Fruit fly (Drosophila melanogaster) whole organism, adult: ENCODE data around the gene Cmpk.

Experiments used
- CG11617 ChIP-seq: fragments of 200-800 bp; sonication (Bioruptor generic); optimal IDR thresholded peaks from 2 replicates; lab custom pipeline; 2017; ENCODE audit warnings: mild to moderate bottlenecking, missing biosample characterization, missing genetic modification reagents, missing genetic modification characterization
- CG12768 ChIP-seq: fragments of 200-800 bp; sonication (Bioruptor generic); optimal IDR thresholded peaks from 2 replicates; lab custom pipeline; 2017; ENCODE audit warnings: missing biosample characterization, missing genetic modification characterization, mild to moderate bottlenecking, moderate library complexity, missing genetic modification reagents
- CG14711 ChIP-seq: fragments of 200-800 bp; sonication (Bioruptor generic); optimal IDR thresholded peaks from 2 replicates; lab custom pipeline; 2018; ENCODE audit warnings: missing biosample characterization, mild to moderate bottlenecking, missing genetic modification characterization, moderate library complexity
- CG1620 ChIP-seq: fragments of 200-800 bp; sonication (Bioruptor generic); optimal IDR thresholded peaks from 2 replicates; lab custom pipeline; 2016; ENCODE audit warnings: missing biosample characterization, missing genetic modification characterization
- CG33017 ChIP-seq: fragments of 200-800 bp; sonication (Bioruptor generic); optimal IDR thresholded peaks from 2 replicates; lab custom pipeline; 2018; ENCODE audit warnings: missing biosample characterization, mild to moderate bottlenecking, missing genetic modification characterization, moderate library complexity
- CG5204 ChIP-seq: fragments of 200-800 bp; sonication (Bioruptor generic); optimal IDR thresholded peaks from 2 replicates; lab custom pipeline; 2016; ENCODE audit warnings: missing biosample characterization, missing genetic modification characterization
- CG7045 ChIP-seq: fragments of 200-800 bp; sonication (Bioruptor generic); optimal IDR thresholded peaks from 2 replicates; lab custom pipeline; 2017; ENCODE audit warnings: missing biosample characterization, mild to moderate bottlenecking, missing genetic modification characterization
- CG7101 ChIP-seq: fragments of 200-800 bp; sonication (Bioruptor generic); optimal IDR thresholded peaks from 2 replicates; lab custom pipeline; 2018; ENCODE audit warnings: missing biosample characterization, mild to moderate bottlenecking, missing genetic modification characterization, moderate library complexity
- Clk ChIP-seq: fragments of 200-800 bp; sonication (Bioruptor generic); optimal IDR thresholded peaks from 2 replicates; lab custom pipeline; 2017; ENCODE audit warnings: missing biosample characterization, missing genetic modification characterization
- Crg-1 ChIP-seq: fragments of 200-800 bp; sonication (Bioruptor generic); optimal IDR thresholded peaks from 2 replicates; lab custom pipeline; 2016; ENCODE audit warnings: missing biosample characterization, missing genetic modification characterization
- Hr96 ChIP-seq: fragments of 200-800 bp; sonication (Bioruptor generic); optimal IDR thresholded peaks from 2 replicates; lab custom pipeline; 2016; ENCODE audit warnings: missing biosample characterization, missing genetic modification characterization
- Mnt ChIP-seq: fragments of 200-800 bp; sonication (Bioruptor generic); optimal IDR thresholded peaks from 2 replicates; lab custom pipeline; 2016; ENCODE audit warnings: missing biosample characterization, mild to moderate bottlenecking, missing genetic modification characterization
- bab1 ChIP-seq: fragments of 200-800 bp; sonication (Bioruptor generic); optimal IDR thresholded peaks from 3 replicates; lab custom pipeline; 2019; ENCODE audit warnings: missing biosample characterization, mild to moderate bottlenecking, missing genetic modification characterization, moderate library complexity
- cic ChIP-seq: fragments of 200-800 bp; sonication (Bioruptor generic); optimal IDR thresholded peaks from 2 replicates; lab custom pipeline; 2017; ENCODE audit warnings: missing biosample characterization, mild to moderate bottlenecking, missing genetic modification characterization, moderate library complexity
- cnc ChIP-seq, 2 experiments: fragments of >200 bp; optimal IDR thresholded peaks; 2 replicates each; lab custom pipeline; 2017
- kay ChIP-seq: fragments of 200-800 bp; sonication (Bioruptor generic); peaks from one replicate; lab custom pipeline; 2016; ENCODE audit warnings: missing biosample characterization, missing genetic modification characterization, borderline replicate concordance
- ovo ChIP-seq: fragments of 200-800 bp; sonication (Bioruptor generic); optimal IDR thresholded peaks from 2 replicates; lab custom pipeline; 2016; ENCODE audit warnings: missing biosample characterization, missing genetic modification characterization
- pad ChIP-seq: fragments of 200-800 bp; sonication (Bioruptor generic); optimal IDR thresholded peaks from 3 replicates; lab custom pipeline; 2017; ENCODE audit warnings: missing biosample characterization, missing genetic modification characterization, mild to moderate bottlenecking, moderate library complexity, missing genetic modification reagents
- tj ChIP-seq: fragments of 200-800 bp; sonication (Bioruptor generic); optimal IDR thresholded peaks from 3 replicates; lab custom pipeline; 2017; ENCODE audit warnings: missing biosample characterization, mild to moderate bottlenecking, missing genetic modification characterization, moderate library complexity
- toe ChIP-seq: fragments of 200-800 bp; sonication (Bioruptor generic); optimal IDR thresholded peaks from 2 replicates; lab custom pipeline; 2016; ENCODE audit warnings: missing biosample characterization, missing genetic modification characterization

Cmpk gene

DNA sequence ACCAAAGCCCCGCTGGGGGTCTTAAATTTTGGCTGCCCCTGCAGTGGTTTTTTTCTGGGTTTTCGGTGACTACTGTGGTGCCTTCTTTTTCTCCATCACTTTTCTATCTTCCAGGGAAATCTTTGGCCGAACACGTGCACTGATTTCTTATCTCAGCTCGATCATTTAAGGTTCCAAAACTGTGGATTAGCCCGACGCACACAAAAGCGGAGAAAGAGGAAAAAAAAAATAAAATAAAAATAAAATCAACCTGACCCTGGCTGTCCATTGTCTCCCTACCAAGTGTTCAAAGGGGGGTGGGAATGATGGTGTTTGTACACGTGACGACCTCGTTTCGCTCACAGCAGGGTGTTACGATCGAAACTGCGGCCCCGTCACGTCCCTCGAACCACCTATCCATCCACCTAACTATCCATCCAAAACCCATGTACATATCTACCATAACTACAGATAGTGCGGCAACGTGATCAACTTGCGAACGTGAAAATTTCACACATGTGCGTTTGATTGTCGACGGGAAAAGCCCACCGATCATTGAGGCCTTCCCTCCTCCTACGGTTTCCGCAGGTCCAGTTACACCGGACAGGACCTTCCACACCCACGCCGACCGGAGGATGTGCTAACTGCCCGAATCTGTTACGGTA is 28.5 kb downstream of the Cmpk start:
- TF ChIP-seq ovo (GFP tag; lab: Kevin White, UChicago) (no peak), Crg-1 (no peak), CG7045 (GFP tag; lab: Kevin White, UChicago) (no peak), Hr96 (GFP tag; lab: Kevin White, UChicago) (no peak), CG7101 (no peak), bab1 (GFP tag; lab: Kevin White, UChicago) (no peak), CG14711 (tag; lab: Kevin White, UChicago) (no peak), CG11617 (GFP tag; lab: Kevin White, UChicago) (no peak), Mnt (GFP tag; lab: Kevin White, UChicago) (no peak)

DNA sequence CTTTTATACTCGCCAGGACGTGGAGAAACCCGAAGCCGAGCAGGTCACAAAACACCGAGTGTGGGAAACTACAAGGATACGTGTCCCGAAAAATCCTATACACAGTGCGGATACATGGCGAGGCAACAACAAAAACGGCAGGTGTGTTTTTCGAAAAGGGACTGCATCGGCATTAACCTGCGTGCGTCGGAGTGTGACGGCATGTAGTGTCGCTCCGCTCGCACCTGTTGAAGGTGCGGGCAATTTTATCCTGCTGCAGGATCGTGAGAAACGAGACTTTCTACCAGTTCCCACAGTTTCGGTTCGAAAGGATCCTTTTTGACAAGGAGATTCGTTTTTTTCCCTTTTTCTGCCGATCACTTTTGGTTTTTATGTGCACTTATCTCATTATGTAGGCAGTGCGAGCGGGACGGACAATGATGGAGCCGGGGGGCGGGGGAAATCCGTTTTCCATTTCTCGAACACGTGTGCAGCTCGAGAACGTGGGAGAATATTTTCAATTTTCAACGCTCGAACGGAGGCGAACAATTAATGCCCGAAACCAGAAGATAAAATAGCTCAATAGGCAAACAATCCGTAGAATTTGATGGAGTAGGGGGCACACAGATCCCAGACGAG is 30.5 kb downstream of the Cmpk start:
- TF ChIP-seq CG7101 (no peak), toe (GFP tag; lab: Kevin White, UChicago) (no peak), tj (no peak), CG11617 (GFP tag; lab: Kevin White, UChicago) (no peak), Clk (GFP tag; lab: Kevin White, UChicago) (no peak), CG33017 (tag; lab: Kevin White, UChicago) (no peak), kay (GFP tag; lab: Kevin White, UChicago) (no peak), Mnt (GFP tag; lab: Kevin White, UChicago) (no peak), cnc (optimal IDR thresholded peaks at IDR 0.05; lab: Kevin White, UChicago) (no peak), bab1 (GFP tag; lab: Kevin White, UChicago) (no peak), CG1620 (GFP tag; lab: Kevin White, UChicago) (no peak), Hr96 (GFP tag; lab: Kevin White, UChicago) (no peak), cic (GFP tag; lab: Kevin White, UChicago) (no peak), CG7045 (GFP tag; lab: Kevin White, UChicago) (no peak), CG14711 (tag; lab: Kevin White, UChicago) (no peak), ovo (GFP tag; lab: Kevin White, UChicago) (no peak), pad (GFP tag; lab: Kevin White, UChicago) (no peak), CG5204 (GFP tag; lab: Kevin White, UChicago) (no peak), Crg-1 (no peak)

DNA sequence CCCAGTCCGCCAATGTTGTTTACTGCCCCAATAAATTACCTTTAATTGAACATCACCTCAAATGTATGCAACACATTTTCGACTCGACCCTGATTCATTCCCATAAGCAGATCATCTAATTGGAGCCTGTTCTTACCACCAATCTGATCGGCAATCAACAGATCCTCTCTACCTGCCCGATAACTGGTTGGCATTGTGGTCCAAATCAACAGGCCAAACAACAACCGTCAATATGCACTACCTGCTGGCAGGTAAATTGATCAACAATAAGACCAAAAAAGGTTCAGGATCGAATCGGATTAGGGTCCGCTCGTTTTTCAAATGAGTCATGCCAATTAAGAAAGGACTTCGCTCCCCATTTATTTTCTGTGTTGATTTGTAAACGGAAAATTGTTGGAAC is 32.0 kb downstream of the Cmpk start:
- TF ChIP-seq CG14711 (tag; lab: Kevin White, UChicago) (no peak), Mnt (GFP tag; lab: Kevin White, UChicago) (no peak), CG7045 (GFP tag; lab: Kevin White, UChicago) (no peak), CG5204 (GFP tag; lab: Kevin White, UChicago) (no peak), bab1 (GFP tag; lab: Kevin White, UChicago) (no peak), CG1620 (GFP tag; lab: Kevin White, UChicago) (no peak), CG11617 (GFP tag; lab: Kevin White, UChicago) (no peak), cic (GFP tag; lab: Kevin White, UChicago) (no peak), Crg-1 (no peak), ovo (GFP tag; lab: Kevin White, UChicago) (no peak)

DNA sequence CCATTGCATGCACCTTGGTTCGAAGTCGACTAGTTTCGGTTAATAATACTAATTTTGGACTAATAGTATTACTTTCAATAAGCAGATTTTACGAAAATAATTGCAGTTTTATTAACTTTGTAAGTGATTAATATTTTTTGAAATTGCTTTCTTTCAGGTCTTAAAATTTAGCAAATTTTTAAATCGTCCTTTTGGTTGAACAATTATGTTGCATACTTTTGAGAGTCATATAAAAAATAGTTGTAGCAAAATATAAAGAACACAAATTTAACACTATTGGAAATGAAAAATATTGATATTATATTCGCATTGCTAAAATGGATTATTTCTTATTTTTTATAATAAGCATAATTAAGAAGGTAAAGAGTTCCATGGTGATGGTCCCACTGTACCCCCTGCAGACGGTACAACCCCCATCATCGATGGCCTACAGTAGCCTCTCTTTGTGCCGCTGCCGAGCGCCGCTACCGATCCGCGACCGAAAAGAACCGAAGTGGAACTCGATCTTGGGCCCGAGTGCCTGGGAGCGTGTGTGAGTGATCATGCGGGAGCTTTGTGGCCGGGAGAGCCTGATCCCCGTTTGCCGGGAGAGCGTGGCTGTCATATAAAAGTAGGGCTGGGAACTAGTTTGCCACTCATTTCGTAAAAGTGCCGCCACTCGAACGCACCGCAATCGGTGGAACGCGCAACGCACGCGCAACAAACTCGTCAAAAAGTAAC is 33.9 kb downstream of the Cmpk start:
- TF ChIP-seq Clk (GFP tag; lab: Kevin White, UChicago): no peak
- peak; percentile 42 for TF ChIP-seq Hr96 (GFP tag; lab: Kevin White, UChicago)
- no peak for TF ChIP-seq Mnt (GFP tag; lab: Kevin White, UChicago)
- no peak for TF ChIP-seq ovo (GFP tag; lab: Kevin White, UChicago)
- TF ChIP-seq kay (GFP tag; lab: Kevin White, UChicago): no peak
- peak; percentile 43 for TF ChIP-seq toe (GFP tag; lab: Kevin White, UChicago)
- TF ChIP-seq cnc (optimal IDR thresholded peaks at IDR 0.05; lab: Kevin White, UChicago): no peak
- TF ChIP-seq pad (GFP tag; lab: Kevin White, UChicago): peak; percentile 60
- peak; percentile 81 for TF ChIP-seq CG11617 (GFP tag; lab: Kevin White, UChicago)
- peak; percentile 58 for TF ChIP-seq CG33017 (tag; lab: Kevin White, UChicago)
- peak; percentile 9 for TF ChIP-seq tj
- no peak for TF ChIP-seq cic (GFP tag; lab: Kevin White, UChicago)
- TF ChIP-seq CG14711 (tag; lab: Kevin White, UChicago): peak; percentile 44
- peak; percentile 40 for TF ChIP-seq Crg-1
- TF ChIP-seq bab1 (GFP tag; lab: Kevin White, UChicago): peak; percentile 17
- peak; percentile 12 for TF ChIP-seq CG1620 (GFP tag; lab: Kevin White, UChicago)
- peak; percentile 79 for TF ChIP-seq CG5204 (GFP tag; lab: Kevin White, UChicago)
- peak; percentile 64 for TF ChIP-seq CG7101
- peak; percentile 53 for TF ChIP-seq CG12768 (GFP tag; lab: Kevin White, UChicago)
- TF ChIP-seq CG7045 (GFP tag; lab: Kevin White, UChicago): peak; percentile 82
